Fruit fly (Drosophila melanogaster): ENCODE measurements around the gene CG43448.

DNA sequence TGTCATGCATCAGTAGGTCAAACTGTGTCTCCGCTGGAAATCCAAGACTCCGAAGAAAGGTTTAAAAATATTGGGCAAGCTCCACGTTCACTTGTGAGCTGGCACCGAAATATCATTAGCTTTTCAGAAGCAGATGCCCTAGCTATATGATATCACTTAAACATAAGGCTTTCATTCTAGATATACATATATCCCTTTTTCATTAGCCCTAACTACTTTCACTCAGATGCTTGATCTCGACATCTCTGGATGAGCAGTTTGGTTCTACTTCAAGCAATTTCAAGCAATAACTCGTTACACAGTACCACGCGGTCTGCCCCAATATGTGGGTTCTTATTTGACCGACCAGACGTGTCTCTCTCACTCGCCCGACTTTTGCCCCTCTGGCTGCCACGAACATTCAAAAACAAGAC, 46.1 kb downstream of the CG43448 start:
- TF ChIP-seq lz (GFP tag; optimal IDR thresholded peaks at IDR 0.05): peak; percentile 78
- peak; percentile 71 for TF ChIP-seq net (GFP tag; optimal IDR thresholded peaks at IDR 0.05)
- TF ChIP-seq CG6808 (GFP tag; optimal IDR thresholded peaks at IDR 0.05): peak; percentile 15
- peak; percentile 4 for TF ChIP-seq vri (GFP tag; optimal IDR thresholded peaks at IDR 0.05)
- peak; percentile 34; the same call in 1 of the 3 replicates for TF ChIP-seq CG8119 (GFP tag; IDR thresholded peaks at IDR 0.05)
- no peak for TF ChIP-seq CG1621 (tag; optimal IDR thresholded peaks at IDR 0.05)
- TF ChIP-seq Sox15 (GFP tag; optimal IDR thresholded peaks at IDR 0.05): peak; percentile 74
- 0 out of 3 replicates have a peak, but pooled peaks have one; percentile 11 for TF ChIP-seq CG6163 (GFP tag; IDR thresholded peaks at IDR 0.05)
- TF ChIP-seq Hr4 (GFP tag; optimal IDR thresholded peaks at IDR 0.05): peak; percentile 1
- TF ChIP-seq Ets96B (tag; optimal IDR thresholded peaks at IDR 0.05): no peak
- no peak for TF ChIP-seq eg (GFP tag; IDR thresholded peaks at IDR 0.05)
- TF ChIP-seq CG6792 (GFP tag; optimal IDR thresholded peaks at IDR 0.05): peak; percentile 66
- peak; percentile 81 for TF ChIP-seq Hr39 (GFP tag; optimal IDR thresholded peaks at IDR 0.05)
- peak; percentile 74 for TF ChIP-seq cyc (GFP tag; optimal IDR thresholded peaks at IDR 0.05)
